Worm (Caenorhabditis elegans) whole organism, young adult: Measurements from ENCODE around the gene tin-9.1.

Experiments
- pbrm-1 ChIP-seq: fragments of 200-800 bp; sonication (Bioruptor generic); IDR thresholded peaks from 2 replicates; pipeline ENCODE4 v1.3.6; 2022; ENCODE audit warnings: missing genetic modification reagents, missing genetic modification characterization, missing compliant biosample characterization
- ztf-6 ChIP-seq: fragments of 200-800 bp; sonication (Bioruptor generic); IDR thresholded peaks from 2 replicates; pipeline ENCODE4 v1.3.6; 2022; ENCODE audit warnings: missing genetic modification reagents, missing genetic modification characterization, missing compliant biosample characterization

ce11 chrIV:7051515-7051914, 7.1 kb upstream of the tin-9.1 start:
- TF ChIP-seq ztf-6 (GFP tag; lab: Robert Waterston, UW), result no peak
- no peak for TF ChIP-seq pbrm-1 (GFP tag; lab: Robert Waterston, UW)
